Fruit fly (Drosophila melanogaster): Measurements from ENCODE around the gene CG16812.

DNA sequence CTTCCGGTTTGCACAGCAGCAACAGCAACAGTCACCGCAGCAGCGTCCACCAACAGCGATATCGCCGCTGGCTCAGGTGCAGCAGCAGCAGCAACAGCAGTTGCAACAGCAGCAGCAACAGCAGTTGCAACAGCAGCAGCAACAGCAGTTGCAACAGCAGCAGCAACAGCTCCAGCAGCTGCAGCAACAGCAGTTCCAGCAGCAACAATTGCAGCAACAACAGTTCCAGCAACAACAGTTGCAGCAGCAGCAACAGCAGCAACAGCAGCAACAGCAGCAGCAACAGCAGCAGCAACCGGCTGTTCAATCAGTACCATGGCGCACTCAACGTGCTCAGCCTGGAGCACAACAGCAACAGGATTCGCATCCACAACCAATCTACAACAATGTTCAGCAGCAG lies 50.2 kb downstream of the CG16812 start:
- TF ChIP-seq psq (optimal IDR thresholded peaks at IDR 0.05): no peak
- no peak for TF ChIP-seq usp (GFP tag; optimal IDR thresholded peaks at IDR 0.05)

All from whole organism.